Worm (Caenorhabditis elegans) whole organism, L1 larva: ENCODE data around the gene T24C4.3.
A peak's percentile ranks its signal among the peaks of the same experiment; 100 is the strongest.

Source experiments
- C04F5.9 ChIP-seq: sonication (generic microtip); optimal IDR thresholded peaks from 2 replicates; lab custom pipeline; 2016; ENCODE audit warnings: missing genetic modification characterization, missing compliant biosample characterization
- C16A3.4 ChIP-seq: fragments of 150-350 bp; optimal IDR thresholded peaks from 2 replicates; lab custom pipeline; 2014; ENCODE audit warnings: missing biosample characterization, missing genetic modification characterization
- F16B12.6 ChIP-seq: fragments of 150-350 bp; optimal IDR thresholded peaks from 2 replicates; lab custom pipeline; 2014; ENCODE audit warnings: missing biosample characterization, missing genetic modification characterization
- blmp-1 ChIP-seq: fragments of 150-350 bp; optimal IDR thresholded peaks from 2 replicates; lab custom pipeline; 2014; ENCODE audit warnings: missing biosample characterization, missing genetic modification characterization
- ceh-63 ChIP-seq: fragments of 200-800 bp; sonication (Bioruptor generic); optimal IDR thresholded peaks from 2 replicates; lab custom pipeline; 2018; ENCODE audit warnings: mild to moderate bottlenecking, missing genetic modification characterization, missing compliant biosample characterization
- ceh-8 ChIP-seq: fragments of 200-800 bp; sonication (Bioruptor generic); optimal IDR thresholded peaks from 2 replicates; lab custom pipeline; 2018; ENCODE audit warnings: mild to moderate bottlenecking, missing genetic modification characterization, moderate library complexity, missing compliant biosample characterization
- ceh-90 ChIP-seq: sonication (generic microtip); optimal IDR thresholded peaks from 2 replicates; lab custom pipeline; 2016; ENCODE audit warnings: missing genetic modification characterization, missing compliant biosample characterization
- dpl-1 ChIP-seq, 3 experiments: fragments of 150-350 bp in 2 of 3; sonication (generic microtip) in 1 of 3; optimal IDR thresholded peaks; 2 replicates each; lab custom pipeline; 2014 to 2017; ENCODE audit warnings: missing biosample characterization in 3 of 3, missing genetic modification characterization in 3 of 3, missing genetic modification reagents in 3 of 3
- efl-1 ChIP-seq, 4 experiments: fragments of 150-350 bp; optimal IDR thresholded peaks in 3 of 4; peaks in 1 of 4; 1 replicate in 1 of 4; 2 replicates in 3 of 4; lab custom pipeline; 2014; ENCODE audit warnings: missing biosample characterization in 2 of 4, missing genetic modification characterization in 2 of 4, missing genetic modification reagents in 2 of 4
- egl-27 ChIP-seq, 2 experiments: fragments of 150-350 bp in 1 of 2; sonication (generic microtip); optimal IDR thresholded peaks; 3 replicates each; lab custom pipeline; 2017 to 2018; ENCODE audit warnings: missing biosample characterization in 2 of 2, missing genetic modification characterization in 2 of 2, missing genetic modification reagents in 2 of 2
- elt-2 ChIP-seq: sonication (generic microtip); optimal IDR thresholded peaks from 2 replicates; lab custom pipeline; 2016; ENCODE audit warnings: missing genetic modification characterization, mild to moderate bottlenecking, inconsistent platforms, missing compliant biosample characterization, missing genetic modification reagents
- elt-3 ChIP-seq, 6 experiments: fragments of 150-350 bp in 1 of 6; sonication (generic microtip); optimal IDR thresholded peaks; 2 replicates each; lab custom pipeline; 2017 to 2018; ENCODE audit warnings: missing biosample characterization in 6 of 6, missing genetic modification characterization in 6 of 6, inconsistent platforms in 1 of 6
- fkh-4 ChIP-seq: sonication (generic microtip); optimal IDR thresholded peaks from 2 replicates; lab custom pipeline; 2016; ENCODE audit warnings: missing compliant biosample characterization, missing genetic modification characterization, borderline replicate concordance
- fos-1 ChIP-seq: fragments of 150-350 bp; optimal IDR thresholded peaks from 2 replicates; lab custom pipeline; 2014; ENCODE audit warnings: missing biosample characterization, missing genetic modification characterization
- grh-1 ChIP-seq: fragments of 200-800 bp; sonication (Bioruptor generic); IDR thresholded peaks from 2 replicates; pipeline ENCODE4 v1.3.6; 2022; ENCODE audit warnings: missing genetic modification reagents, missing genetic modification characterization, missing compliant biosample characterization
- hlh-17 ChIP-seq: fragments of 200-800 bp; sonication (Bioruptor generic); optimal IDR thresholded peaks from 2 replicates; lab custom pipeline; 2018; ENCODE audit warnings: missing genetic modification characterization, mild to moderate bottlenecking, missing compliant biosample characterization, moderate library complexity, borderline replicate concordance
- hlh-4 ChIP-seq: sonication (generic microtip); optimal IDR thresholded peaks from 2 replicates; lab custom pipeline; 2016; ENCODE audit warnings: mild to moderate bottlenecking, missing genetic modification characterization, missing compliant biosample characterization
- jun-1 ChIP-seq: fragments of 150-350 bp; optimal IDR thresholded peaks from 2 replicates; lab custom pipeline; 2014; ENCODE audit warnings: missing biosample characterization, missing genetic modification reagents, missing genetic modification characterization
- lin-13 ChIP-seq: fragments of 150-350 bp; optimal IDR thresholded peaks from 2 replicates; lab custom pipeline; 2014; ENCODE audit warnings: missing biosample characterization, missing genetic modification reagents, missing genetic modification characterization
- lin-14 ChIP-seq: fragments of 200-800 bp; sonication (Bioruptor generic); optimal IDR thresholded peaks from 2 replicates; lab custom pipeline; 2018; ENCODE audit warnings: mild to moderate bottlenecking, missing genetic modification characterization, moderate library complexity, missing compliant biosample characterization
- lin-15B ChIP-seq: fragments of 150-350 bp; sonication (generic microtip); optimal IDR thresholded peaks from 3 replicates; lab custom pipeline; 2014; ENCODE audit warnings: missing biosample characterization, missing genetic modification characterization
- lin-35 ChIP-seq, 2 experiments: fragments of 150-350 bp; optimal IDR thresholded peaks; 2 replicates each; lab custom pipeline; 2014; ENCODE audit warnings: missing biosample characterization in 2 of 2, missing genetic modification characterization in 2 of 2, missing genetic modification reagents in 2 of 2
- lir-3 ChIP-seq: sonication (generic microtip); optimal IDR thresholded peaks from 2 replicates; lab custom pipeline; 2016; ENCODE audit warnings: mild to moderate bottlenecking, missing genetic modification characterization, moderate library complexity, missing compliant biosample characterization; ENCODE audit not compliant: poor library complexity
- lsy-2 ChIP-seq, 2 experiments: fragments of 150-350 bp; optimal IDR thresholded peaks; 2 replicates each; lab custom pipeline; 2014; ENCODE audit warnings: missing biosample characterization in 2 of 2, missing genetic modification characterization in 2 of 2
- mab-9 ChIP-seq: fragments of 200-800 bp; sonication (Bioruptor generic); IDR thresholded peaks from 2 replicates; pipeline ENCODE4 v1.3.6; 2022; ENCODE audit warnings: missing genetic modification reagents, missing genetic modification characterization, missing compliant biosample characterization
- nhr-12 ChIP-seq: sonication (generic microtip); optimal IDR thresholded peaks from 2 replicates; lab custom pipeline; 2017; ENCODE audit warnings: missing biosample characterization, missing genetic modification characterization
- nhr-20 ChIP-seq: sonication (generic microtip); optimal IDR thresholded peaks from 2 replicates; lab custom pipeline; 2016; ENCODE audit warnings: mild to moderate bottlenecking, missing genetic modification characterization, missing compliant biosample characterization
- nhr-47 ChIP-seq: sonication (generic microtip); optimal IDR thresholded peaks from 2 replicates; lab custom pipeline; 2016; ENCODE audit warnings: mild to moderate bottlenecking, missing genetic modification characterization, moderate library complexity, missing compliant biosample characterization
- nhr-71 ChIP-seq: sonication (generic microtip); optimal IDR thresholded peaks from 2 replicates; lab custom pipeline; 2016; ENCODE audit warnings: mild to moderate bottlenecking, missing genetic modification characterization, moderate library complexity, missing compliant biosample characterization
- nhr-76 ChIP-seq: sonication (generic microtip); optimal IDR thresholded peaks from 2 replicates; lab custom pipeline; 2017; ENCODE audit warnings: missing biosample characterization, missing genetic modification characterization
- nhr-85 ChIP-seq: sonication (generic microtip); peaks from one replicate; lab custom pipeline; 2016; ENCODE audit warnings: missing genetic modification characterization, inconsistent platforms, missing compliant biosample characterization
- nhr-90 ChIP-seq: sonication (generic microtip); optimal IDR thresholded peaks from 2 replicates; lab custom pipeline; 2016; ENCODE audit warnings: mild to moderate bottlenecking, missing genetic modification characterization, missing compliant biosample characterization; ENCODE audit not compliant: poor library complexity
- rnt-1 ChIP-seq: sonication (generic microtip); optimal IDR thresholded peaks from 2 replicates; lab custom pipeline; 2016; ENCODE audit warnings: mild to moderate bottlenecking, missing genetic modification characterization, moderate library complexity, missing compliant biosample characterization
- skn-1 ChIP-seq: fragments of 150-350 bp; optimal IDR thresholded peaks from 2 replicates; lab custom pipeline; 2014; ENCODE audit warnings: missing biosample characterization, missing genetic modification characterization
- snu-23 ChIP-seq: sonication (generic microtip); optimal IDR thresholded peaks from 2 replicates; lab custom pipeline; 2016; ENCODE audit warnings: missing genetic modification characterization, missing compliant biosample characterization
- sox-4 ChIP-seq: sonication (generic microtip); optimal IDR thresholded peaks from 2 replicates; lab custom pipeline; 2016; ENCODE audit warnings: missing genetic modification characterization, missing compliant biosample characterization
- tbx-2 ChIP-seq: sonication (generic microtip); optimal IDR thresholded peaks from 2 replicates; lab custom pipeline; 2016; ENCODE audit warnings: missing genetic modification characterization, missing compliant biosample characterization

Gene T24C4.3

DNA sequence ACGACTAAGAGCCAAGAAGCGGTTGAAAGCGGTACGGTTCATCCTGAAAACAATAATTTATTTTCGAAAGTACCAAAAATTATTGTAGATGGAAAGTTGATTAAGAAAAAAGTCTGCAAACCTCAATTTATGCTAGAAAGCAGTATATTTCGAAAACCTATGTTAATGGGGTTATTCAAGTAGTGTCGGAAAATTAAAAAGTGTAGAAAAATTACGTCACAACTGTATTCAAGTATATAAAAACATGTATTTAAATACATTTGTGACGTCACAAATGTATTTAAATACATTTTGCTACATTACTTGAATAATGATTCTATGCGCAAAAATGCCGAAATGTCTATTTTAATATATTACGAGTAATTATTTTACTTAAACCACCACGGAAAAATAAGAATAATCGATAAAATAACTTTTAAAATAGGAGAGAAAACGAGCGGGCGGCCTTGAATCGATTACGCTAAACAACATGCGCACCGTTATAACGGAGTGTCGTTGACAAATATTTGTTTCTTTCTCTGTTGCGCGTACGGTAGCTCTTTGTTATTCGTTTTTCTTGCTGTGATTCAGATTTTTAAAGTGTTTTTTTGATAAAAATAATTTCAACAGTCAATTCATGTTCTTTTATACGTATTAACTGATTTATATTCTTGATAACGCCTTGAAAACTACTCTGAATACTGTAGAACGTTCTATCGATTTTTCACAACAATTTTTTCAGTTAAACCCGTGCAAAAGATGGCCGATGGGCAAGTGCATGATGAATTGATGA lies 38.5 kb upstream of the T24C4.3 start, which contains the start of the genes F23H11.5 and bra-2 (continued):
- TF ChIP-seq ceh-63 (no peak), nhr-71 (peak; percentile 34), F16B12.6 (peak; percentile 27), tbx-2 (tag; lab: Kevin White, UChicago) (no peak), nhr-90 (tag; lab: Kevin White, UChicago) (no peak), hlh-17 (GFP tag; lab: Kevin White, UChicago) (no peak), egl-27 (tag; optimal IDR thresholded peaks at IDR 0.05; lab: Kevin White, UChicago) (no peak), grh-1 (GFP tag; lab: Robert Waterston, UW) (no peak), fos-1 (tag; lab: Kevin White, UChicago) (no peak)

DNA sequence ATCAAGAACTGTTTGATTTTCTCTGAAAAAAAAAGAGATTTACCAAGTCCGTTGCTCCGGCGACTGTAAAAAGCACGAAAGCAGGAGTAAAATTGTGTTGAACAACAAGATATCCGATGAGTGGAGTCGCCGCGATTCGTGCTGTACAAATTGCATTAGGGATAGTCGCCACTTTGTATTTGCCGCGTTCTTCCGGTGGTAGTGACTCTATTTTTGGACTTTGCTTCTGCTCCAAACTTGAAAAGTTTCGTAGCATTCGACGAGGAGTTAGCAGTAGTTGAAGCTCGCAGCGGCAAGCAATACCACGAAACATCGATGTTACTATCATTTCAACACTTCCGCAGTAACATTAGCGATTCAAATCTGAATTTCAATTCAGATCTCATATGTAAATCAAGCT lies 37.3 kb upstream of the T24C4.3 start, which contains the start of gene crls-1:
crls-1 (minus strand) TSS at position 363 of the 400 bp plus-strand sequence.
- TF ChIP-seq nhr-85 (peak; percentile 14), nhr-47 (tag; lab: Kevin White, UChicago) (peak; percentile 3), lin-13 (GFP tag; lab: Kevin White, UChicago) (no peak), lsy-2 (tag; optimal IDR thresholded peaks at IDR 0.05; lab: Kevin White, UChicago) (peak in 1 of 2 experiments; percentile 4), rnt-1 (tag; lab: Kevin White, UChicago) (peak; percentile 7), dpl-1 (GFP tag; optimal IDR thresholded peaks at IDR 0.05; lab: Kevin White, UChicago) (no peak)

DNA sequence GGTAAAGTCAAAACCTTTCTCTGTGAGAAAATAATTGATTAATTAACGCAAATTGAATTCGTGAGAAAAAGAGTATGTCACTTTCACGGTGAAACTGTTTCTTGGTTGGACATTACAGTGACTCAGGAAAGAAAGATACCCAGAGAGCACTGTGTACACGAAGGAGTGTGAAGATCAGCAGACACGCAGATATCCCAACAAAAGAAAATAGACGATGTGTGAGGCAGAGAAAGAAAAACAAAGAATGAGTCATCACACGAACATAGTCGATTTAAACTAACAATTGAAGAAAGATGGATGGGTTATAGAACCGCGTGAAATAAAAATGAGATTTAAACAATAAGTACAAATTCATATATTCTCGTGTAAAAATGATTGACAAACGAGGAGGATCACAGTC lies 35.7 kb upstream of the T24C4.3 start:
- TF ChIP-seq lsy-2 (tag; optimal IDR thresholded peaks at IDR 0.05; lab: Kevin White, UChicago): peak in 1 of 2 experiments; percentile 45
- TF ChIP-seq snu-23 (GFP tag; lab: Kevin White, UChicago): peak; percentile 5
- peak; percentile 6 to 49 for TF ChIP-seq efl-1 (optimal IDR thresholded peaks at IDR 0.05; lab: Kevin White, UChicago)
- TF ChIP-seq efl-1 (GFP tag; optimal IDR thresholded peaks at IDR 0.05 in 1 of 2; lab: Kevin White, UChicago): peak in 1 of 2 experiments; percentile 7
- TF ChIP-seq skn-1 (tag; lab: Kevin White, UChicago): no peak
- no peak for TF ChIP-seq C04F5.9 (tag; lab: Kevin White, UChicago)
- TF ChIP-seq lin-14 (GFP tag; lab: Kevin White, UChicago): peak; percentile 36
- TF ChIP-seq blmp-1: peak; percentile 61
- peak; percentile 71 for TF ChIP-seq jun-1 (tag; lab: Kevin White, UChicago)
- no peak for TF ChIP-seq nhr-76 (tag; lab: Kevin White, UChicago)
- TF ChIP-seq fos-1 (tag; lab: Kevin White, UChicago): peak; percentile 94

DNA sequence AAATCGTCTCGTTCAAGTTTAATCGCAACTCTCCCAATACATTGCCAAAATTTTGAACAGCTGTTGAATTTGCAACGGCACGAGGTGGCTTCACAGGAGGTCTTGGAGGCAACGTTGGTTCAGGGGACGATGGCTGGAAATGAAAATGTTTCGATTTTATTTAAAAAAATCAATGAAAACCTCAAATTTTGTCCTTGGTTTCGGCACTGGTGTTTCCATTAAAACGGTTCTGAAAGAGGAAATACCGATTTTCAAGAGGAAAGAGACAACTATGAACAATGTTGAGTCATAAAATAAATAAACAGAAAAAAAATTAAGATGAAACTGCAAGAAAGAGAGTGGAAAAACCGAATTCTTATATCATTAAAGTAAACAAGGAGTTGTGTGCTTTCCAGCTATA lies 35.0 kb upstream of the T24C4.3 start, which contains the start of gene F23H11.4:
F23H11.4 (minus strand) TSS at position 229 of the 400 bp plus-strand sequence.
- TF ChIP-seq efl-1 (optimal IDR thresholded peaks at IDR 0.05; lab: Kevin White, UChicago): no peak
- TF ChIP-seq efl-1 (GFP tag; optimal IDR thresholded peaks at IDR 0.05 in 1 of 2; lab: Kevin White, UChicago): peak in 1 of 2 experiments; percentile 71
- no peak for TF ChIP-seq elt-3 (tag; optimal IDR thresholded peaks at IDR 0.05; lab: Kevin White, UChicago)

DNA sequence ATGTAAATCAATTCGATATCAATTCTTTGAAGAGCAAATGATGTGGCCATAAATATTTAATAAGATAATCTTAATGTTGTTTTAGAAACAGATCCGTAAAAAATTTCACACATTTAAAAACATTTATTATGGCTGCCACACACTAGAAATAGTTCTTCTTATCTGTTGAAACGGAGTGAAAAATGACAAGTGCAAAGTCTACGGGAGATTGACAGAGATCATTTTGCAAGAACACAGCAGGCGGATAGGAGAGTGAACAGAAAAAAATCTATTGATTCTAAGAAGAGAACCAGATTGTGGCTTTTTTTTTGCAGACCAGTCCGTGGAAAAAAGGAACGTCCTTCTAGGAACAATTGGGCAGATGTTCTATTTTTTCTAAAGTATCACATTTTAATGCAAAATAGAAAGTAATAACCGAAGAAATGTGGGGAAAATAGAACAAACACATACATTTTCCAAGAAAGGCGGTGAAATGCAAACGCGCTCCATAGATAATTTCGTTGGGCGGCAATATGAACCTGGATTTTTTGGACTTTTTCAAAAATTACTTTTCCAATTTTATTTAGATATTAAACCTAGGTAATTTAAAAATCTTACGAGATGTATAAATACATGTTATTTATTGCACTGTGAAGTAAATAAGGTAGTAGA lies 29.5 kb upstream of the T24C4.3 start:
- peak; percentile 61 to 81 (median 73) for TF ChIP-seq dpl-1 (GFP tag; optimal IDR thresholded peaks at IDR 0.05; lab: Kevin White, UChicago)
- TF ChIP-seq lir-3 (tag; lab: Kevin White, UChicago): no peak
- peak; percentile 9 for TF ChIP-seq blmp-1
- TF ChIP-seq C16A3.4 (tag; lab: Kevin White, UChicago): peak; percentile 15
- no peak for TF ChIP-seq nhr-12 (tag; lab: Kevin White, UChicago)
- TF ChIP-seq lsy-2 (tag; optimal IDR thresholded peaks at IDR 0.05; lab: Kevin White, UChicago): no peak
- TF ChIP-seq fkh-4: no peak
- TF ChIP-seq sox-4: no peak
- TF ChIP-seq nhr-47 (tag; lab: Kevin White, UChicago): peak; percentile 4
- TF ChIP-seq tbx-2 (tag; lab: Kevin White, UChicago): no peak
- TF ChIP-seq fos-1 (tag; lab: Kevin White, UChicago): no peak
- peak; percentile 55 to 70 for TF ChIP-seq efl-1 (optimal IDR thresholded peaks at IDR 0.05; lab: Kevin White, UChicago)
- peak; percentile 78 to 97 for TF ChIP-seq efl-1 (GFP tag; optimal IDR thresholded peaks at IDR 0.05 in 1 of 2; lab: Kevin White, UChicago)
- TF ChIP-seq ceh-90 (tag; lab: Kevin White, UChicago): no peak
- TF ChIP-seq lin-15B (tag; lab: Kevin White, UChicago): peak; percentile 42
- no peak for TF ChIP-seq mab-9 (GFP tag; lab: Robert Waterston, UW)
- TF ChIP-seq F16B12.6: no peak
- peak; percentile 6 for TF ChIP-seq nhr-20
- peak; percentile 42 to 87 for TF ChIP-seq lin-35 (GFP tag; optimal IDR thresholded peaks at IDR 0.05; lab: Kevin White, UChicago)
- no peak for TF ChIP-seq elt-2 (tag; lab: Kevin White, UChicago)
- TF ChIP-seq nhr-71: peak; percentile 36
- no peak for TF ChIP-seq hlh-4 (tag; lab: Kevin White, UChicago)
- peak; percentile 3 for TF ChIP-seq snu-23 (GFP tag; lab: Kevin White, UChicago)
- no peak for TF ChIP-seq ceh-8 (GFP tag; lab: Kevin White, UChicago)
